Worm (Caenorhabditis elegans) whole organism, L1 larva: ENCODE data around the gene best-22.

Experiments
- aly-2 ChIP-seq: fragments of 150-350 bp; optimal IDR thresholded peaks from 2 replicates; lab custom pipeline; 2014; ENCODE audit warnings: missing biosample characterization, missing genetic modification characterization
- ama-1 ChIP-seq: fragments of 150-350 bp; optimal IDR thresholded peaks from 2 replicates; lab custom pipeline; 2014
- ceh-82 ChIP-seq, 3 experiments: fragments of 150-350 bp in 1 of 3; sonication (generic microtip) in 2 of 3; optimal IDR thresholded peaks; 2 replicates each; lab custom pipeline; 2014 to 2017; ENCODE audit warnings: missing biosample characterization in 3 of 3, missing genetic modification characterization in 3 of 3
- irx-1 ChIP-seq: sonication (generic microtip); optimal IDR thresholded peaks from 2 replicates; lab custom pipeline; 2016; ENCODE audit warnings: missing genetic modification characterization, missing compliant biosample characterization
- lin-35 ChIP-seq, 2 experiments: fragments of 150-350 bp; optimal IDR thresholded peaks; 2 replicates each; lab custom pipeline; 2014; ENCODE audit warnings: missing biosample characterization in 2 of 2, missing genetic modification characterization in 2 of 2, missing genetic modification reagents in 2 of 2
- lsy-2 ChIP-seq, 2 experiments: fragments of 150-350 bp; optimal IDR thresholded peaks; 2 replicates each; lab custom pipeline; 2014; ENCODE audit warnings: missing biosample characterization in 2 of 2, missing genetic modification characterization in 2 of 2
- mdl-1 ChIP-seq, 2 experiments: fragments of 150-350 bp; optimal IDR thresholded peaks; 2 replicates each; lab custom pipeline; 2014 to 2017; ENCODE audit warnings: missing biosample characterization in 2 of 2, missing genetic modification characterization in 2 of 2, inconsistent platforms in 1 of 2
- mef-2 ChIP-seq: fragments of 150-350 bp; optimal IDR thresholded peaks from 2 replicates; lab custom pipeline; 2014; ENCODE audit warnings: missing biosample characterization, missing genetic modification characterization
- pqm-1 ChIP-seq: sonication (generic microtip); optimal IDR thresholded peaks from 3 replicates; lab custom pipeline; 2017; ENCODE audit warnings: missing biosample characterization, missing genetic modification characterization
- sox-4 ChIP-seq: sonication (generic microtip); optimal IDR thresholded peaks from 2 replicates; lab custom pipeline; 2016; ENCODE audit warnings: missing genetic modification characterization, missing compliant biosample characterization
- ztf-11 ChIP-seq, 2 experiments: sonication (generic microtip); optimal IDR thresholded peaks; 2 replicates each; lab custom pipeline; 2016 to 2017; ENCODE audit warnings: missing genetic modification characterization in 2 of 2, missing biosample characterization in 1 of 2, missing compliant biosample characterization in 1 of 2

- TF ChIP-seq ztf-11 (tag; optimal IDR thresholded peaks at IDR 0.05; lab: Kevin White, UChicago) (no peak), lin-35 (GFP tag; optimal IDR thresholded peaks at IDR 0.05; lab: Kevin White, UChicago) (no peak), ama-1 (no peak), sox-4 (tag; lab: Kevin White, UChicago) (no peak), mdl-1 (tag; optimal IDR thresholded peaks at IDR 0.05; lab: Kevin White, UChicago) (no peak), mef-2 (no peak), aly-2 (no peak), ceh-82 (tag; optimal IDR thresholded peaks at IDR 0.05; lab: Kevin White, UChicago) (no peak), lsy-2 (tag; optimal IDR thresholded peaks at IDR 0.05; lab: Kevin White, UChicago) (no peak), pqm-1 (tag; lab: Kevin White, UChicago) (no peak), irx-1 (tag; lab: Kevin White, UChicago) (no peak)
Observed at ce11 chrIV:12382864-12383263, 33.1 kb downstream of the best-22 start, which contains the start of gene thn-2.
